Fruit fly (Drosophila melanogaster): ENCODE data around the gene gb.

DNA sequence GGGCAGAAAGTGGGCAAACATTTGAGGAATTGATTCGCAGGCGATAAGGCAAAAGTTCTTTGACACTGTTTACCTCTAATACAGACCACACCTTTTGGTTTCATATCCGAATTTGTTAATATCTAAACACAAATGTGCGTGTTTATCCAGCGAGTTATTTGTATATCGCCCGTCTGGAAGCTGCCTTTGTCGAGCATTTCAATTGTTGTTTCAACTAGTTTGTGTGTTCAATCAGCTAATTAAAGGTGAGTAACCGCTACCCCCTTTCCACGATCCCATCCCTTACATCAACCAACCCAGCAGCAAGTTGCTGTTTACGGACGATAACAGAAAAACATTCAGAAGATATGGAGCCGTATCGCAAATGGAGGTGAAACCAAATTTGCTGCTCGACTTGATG, 19.3 kb upstream of the gb start:
- TF ChIP-seq Pif1A (GFP tag; optimal IDR thresholded peaks at IDR 0.05): no peak
- TF ChIP-seq fd96Ca (GFP tag; IDR thresholded peaks at IDR 0.05): no peak
- no peak for TF ChIP-seq Snoo (tag; optimal IDR thresholded peaks at IDR 0.05)
- no peak for TF ChIP-seq CG4496 (GFP tag; IDR thresholded peaks at IDR 0.05)
- no peak for TF ChIP-seq EcR (GFP tag; optimal IDR thresholded peaks at IDR 0.05)
